Worm (Caenorhabditis elegans) whole organism, mixed stage, embryonic: Measurements from ENCODE around the gene B0334.13.
A peak's percentile ranks its signal among the peaks of the same experiment; 100 is the strongest.

ENCODE experiments used
- M03D4.4 ChIP-seq: sonication (generic microtip); optimal IDR thresholded peaks from 2 replicates; lab custom pipeline; 2017; ENCODE audit warnings: mild to moderate bottlenecking, missing genetic modification characterization, missing compliant biosample characterization
- blmp-1 ChIP-seq: fragments of 150-350 bp; optimal IDR thresholded peaks from 2 replicates; lab custom pipeline; 2014; ENCODE audit warnings: missing biosample characterization, missing genetic modification characterization
- elt-1 ChIP-seq: sonication (generic microtip); optimal IDR thresholded peaks from 2 replicates; lab custom pipeline; 2017; ENCODE audit warnings: missing genetic modification characterization, mild to moderate bottlenecking, missing compliant biosample characterization, antibody characterized with exemption, moderate library complexity, borderline replicate concordance; ENCODE audit not compliant: insufficient read depth
- mep-1 ChIP-seq: fragments of 150-350 bp; optimal IDR thresholded peaks from 2 replicates; lab custom pipeline; 2017; ENCODE audit warnings: missing biosample characterization, missing genetic modification reagents, missing genetic modification characterization, inconsistent platforms
- sptf-1 ChIP-seq: sonication (generic microtip); optimal IDR thresholded peaks from 2 replicates; lab custom pipeline; 2017; ENCODE audit warnings: mild to moderate bottlenecking, missing genetic modification characterization, moderate library complexity, missing compliant biosample characterization
- unc-62 ChIP-seq: fragments of 150-350 bp; optimal IDR thresholded peaks from 2 replicates; lab custom pipeline; 2014; ENCODE audit warnings: missing biosample characterization, missing genetic modification reagents, missing genetic modification characterization
- ztf-11 ChIP-seq: fragments of 150-350 bp; optimal IDR thresholded peaks from 2 replicates; lab custom pipeline; 2014; ENCODE audit warnings: missing biosample characterization, missing genetic modification characterization

DNA sequence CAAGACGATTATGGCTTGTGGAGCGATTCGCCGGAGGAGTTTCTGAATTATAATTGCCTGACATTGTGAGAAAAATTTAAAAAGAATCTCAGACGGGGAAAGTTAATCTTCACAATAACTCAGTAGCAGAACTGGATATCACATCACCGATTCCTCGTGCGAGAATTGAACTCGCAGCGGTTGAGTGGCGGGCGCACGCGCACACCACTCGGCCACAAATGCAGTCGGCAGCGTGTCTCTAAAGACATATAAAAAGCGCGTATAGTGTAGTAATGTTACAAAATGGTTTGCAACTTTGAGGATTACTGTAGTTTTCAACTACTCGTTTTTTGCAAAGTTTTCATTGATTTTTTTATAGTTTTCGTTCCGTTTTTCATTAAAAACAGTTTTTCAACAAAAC is 3.5 kb upstream of the B0334.13 start:
- TF ChIP-seq unc-62 (peak; percentile 74), mep-1 (tag; lab: Kevin White, UChicago) (peak; percentile 80), sptf-1 (tag; lab: Kevin White, UChicago) (peak; percentile 100), elt-1 (tag; lab: Kevin White, UChicago) (no peak), ztf-11 (tag; lab: Kevin White, UChicago) (peak; percentile 58), M03D4.4 (tag; lab: Kevin White, UChicago) (peak; percentile 97), blmp-1 (no peak)
